Worm (Caenorhabditis elegans): ENCODE results near the gene fbxc-23.

ce11 chrII:13641311-13641710 lies 45.0 kb upstream of the fbxc-23 start, which contains the start of gene fbxa-167:
- TF ChIP-seq lsy-2 (tag; optimal IDR thresholded peaks at IDR 0.05) (peak in 1 of 2 experiments; percentile 40), tlp-1 (tag; optimal IDR thresholded peaks at IDR 0.05) (no peak), skn-1 (tag; optimal IDR thresholded peaks at IDR 0.05) (no peak), hlh-17 (GFP tag; optimal IDR thresholded peaks at IDR 0.05; ENCODE audit: borderline replicate concordance) (no peak), lin-39 (tag; optimal IDR thresholded peaks at IDR 0.05) (no peak), xbp-1 (tag; optimal IDR thresholded peaks at IDR 0.05) (no peak), elt-3 (tag; optimal IDR thresholded peaks at IDR 0.05) (no peak), nhr-76 (tag; optimal IDR thresholded peaks at IDR 0.05) (no peak), tbx-2 (tag; optimal IDR thresholded peaks at IDR 0.05) (no peak), nhr-77 (tag; optimal IDR thresholded peaks at IDR 0.05) (no peak), nhr-11 (tag; optimal IDR thresholded peaks at IDR 0.05) (no peak)

Measured in whole organism, L1 larva.